Fruit fly (Drosophila melanogaster) whole organism, prepupa: ENCODE data around the gene CG2841.

Experiments
- CG10631 ChIP-seq: fragments of 200-800 bp; sonication (Bioruptor generic); optimal IDR thresholded peaks from 2 replicates; lab custom pipeline; 2016; ENCODE audit warnings: missing biosample characterization, missing genetic modification characterization
- CG10669 ChIP-seq: fragments of 200-800 bp; sonication (Bioruptor generic); optimal IDR thresholded peaks from 3 replicates; lab custom pipeline; 2018; ENCODE audit warnings: missing biosample characterization, mild to moderate bottlenecking, missing genetic modification characterization, moderate library complexity
- CG11294 ChIP-seq: fragments of 200-800 bp; sonication (Bioruptor generic); IDR thresholded peaks from 2 replicates; pipeline ENCODE4 v1.3.6; 2022; ENCODE audit warnings: missing biosample characterization, missing genetic modification characterization
- CG11902 ChIP-seq: fragments of 200-800 bp; sonication (Bioruptor generic); optimal IDR thresholded peaks from 3 replicates; lab custom pipeline; 2016; ENCODE audit warnings: missing biosample characterization, missing genetic modification characterization
- CG15336 ChIP-seq: fragments of 200-800 bp; sonication (Bioruptor generic); IDR thresholded peaks from 2 replicates; pipeline ENCODE4 v1.3.6; 2022; ENCODE audit warnings: missing biosample characterization, missing genetic modification characterization
- CG16779 ChIP-seq: fragments of 200-800 bp; sonication (Bioruptor generic); optimal IDR thresholded peaks from 3 replicates; lab custom pipeline; 2017; ENCODE audit warnings: missing biosample characterization, mild to moderate bottlenecking, missing genetic modification characterization
- CG3032 ChIP-seq: fragments of 200-800 bp; optimal IDR thresholded peaks from 2 replicates; lab custom pipeline; 2019; ENCODE audit warnings: missing biosample characterization, mild to moderate bottlenecking, missing genetic modification characterization, moderate library complexity
- CG31627 ChIP-seq: fragments of 200-800 bp; sonication (Bioruptor generic); optimal IDR thresholded peaks from 3 replicates; lab custom pipeline; 2016; ENCODE audit warnings: missing biosample characterization, missing genetic modification characterization
- CG32006 ChIP-seq: fragments of 200-800 bp; sonication (Bioruptor generic); optimal IDR thresholded peaks from 3 replicates; lab custom pipeline; 2017; ENCODE audit warnings: missing biosample characterization, mild to moderate bottlenecking, missing genetic modification characterization
- CG3919 ChIP-seq: fragments of 200-800 bp; sonication (Bioruptor generic); optimal IDR thresholded peaks from 3 replicates; lab custom pipeline; 2016; ENCODE audit warnings: missing biosample characterization, missing genetic modification characterization
- CG4318 ChIP-seq: fragments of 200-800 bp; sonication (Bioruptor generic); optimal IDR thresholded peaks from 3 replicates; lab custom pipeline; 2017; ENCODE audit warnings: missing biosample characterization, mild to moderate bottlenecking, missing genetic modification characterization
- CG6163 ChIP-seq: fragments of 200-800 bp; sonication (Bioruptor generic); IDR thresholded peaks from 3 replicates; pipeline ENCODE4 v1.3.6; 2022; ENCODE audit warnings: missing biosample characterization, missing genetic modification characterization
- CG6276 ChIP-seq: fragments of 200-800 bp; sonication (Bioruptor generic); optimal IDR thresholded peaks from 2 replicates; lab custom pipeline; 2017; ENCODE audit warnings: missing biosample characterization, mild to moderate bottlenecking, missing genetic modification characterization
- CG6792 ChIP-seq: fragments of 200-800 bp; sonication (Bioruptor generic); optimal IDR thresholded peaks from 3 replicates; lab custom pipeline; 2016; ENCODE audit warnings: missing biosample characterization, missing genetic modification characterization
- CG6854 ChIP-seq: fragments of 200-800 bp; sonication (Bioruptor generic); optimal IDR thresholded peaks from 2 replicates; lab custom pipeline; 2017; ENCODE audit warnings: missing biosample characterization, mild to moderate bottlenecking, missing genetic modification characterization
- CG8119 ChIP-seq: fragments of 200-800 bp; sonication (Bioruptor generic); IDR thresholded peaks from 3 replicates; pipeline ENCODE4 v1.3.6; 2022; ENCODE audit warnings: missing biosample characterization, missing genetic modification characterization
- CG8319 ChIP-seq: fragments of 200-800 bp; sonication (Bioruptor generic); optimal IDR thresholded peaks from 3 replicates; lab custom pipeline; 2016; ENCODE audit warnings: missing biosample characterization, missing genetic modification characterization
- CG8632 ChIP-seq: fragments of 200-800 bp; sonication (Bioruptor generic); optimal IDR thresholded peaks from 3 replicates; lab custom pipeline; 2016; ENCODE audit warnings: missing biosample characterization, missing genetic modification characterization
- CG9139 ChIP-seq: fragments of 200-800 bp; sonication (Bioruptor generic); optimal IDR thresholded peaks from 3 replicates; lab custom pipeline; 2017; ENCODE audit warnings: missing biosample characterization, mild to moderate bottlenecking, missing genetic modification characterization
- Eip75B ChIP-seq: fragments of 200-800 bp; sonication (Bioruptor generic); optimal IDR thresholded peaks from 3 replicates; lab custom pipeline; 2016; ENCODE audit warnings: missing biosample characterization, missing genetic modification characterization
- Eip78C ChIP-seq: fragments of 200-800 bp; sonication (Bioruptor generic); peaks from one replicate; lab custom pipeline; 2016; ENCODE audit warnings: missing biosample characterization, missing genetic modification characterization
- Ets21C ChIP-seq: fragments of 200-800 bp; sonication (Bioruptor generic); optimal IDR thresholded peaks from 3 replicates; lab custom pipeline; 2016; ENCODE audit warnings: missing biosample characterization, missing genetic modification characterization
- Ets96B ChIP-seq: fragments of 200-800 bp; optimal IDR thresholded peaks from 2 replicates; lab custom pipeline; 2019; ENCODE audit warnings: missing biosample characterization, mild to moderate bottlenecking, missing genetic modification characterization, moderate library complexity
- Gug ChIP-seq: fragments of 200-800 bp; sonication (Bioruptor generic); IDR thresholded peaks from 2 replicates; pipeline ENCODE4 v1.3.6; 2022; ENCODE audit warnings: missing biosample characterization, missing genetic modification characterization
- Hr38 ChIP-seq: sonication (Bioruptor generic); optimal IDR thresholded peaks from 2 replicates; lab custom pipeline; 2016; ENCODE audit warnings: missing biosample characterization, missing genetic modification characterization
- Hr4 ChIP-seq: fragments of 200-800 bp; sonication (Bioruptor generic); optimal IDR thresholded peaks from 3 replicates; lab custom pipeline; 2016; ENCODE audit warnings: missing biosample characterization, missing genetic modification characterization
- Lpt ChIP-seq: fragments of 200-800 bp; sonication (Bioruptor generic); optimal IDR thresholded peaks from 3 replicates; lab custom pipeline; 2016; ENCODE audit warnings: missing biosample characterization, missing genetic modification characterization
- Met ChIP-seq: fragments of 200-800 bp; sonication (Bioruptor generic); optimal IDR thresholded peaks from 3 replicates; lab custom pipeline; 2016; ENCODE audit warnings: missing biosample characterization, missing genetic modification characterization
- OdsH ChIP-seq: fragments of 200-800 bp; sonication (Bioruptor generic); optimal IDR thresholded peaks from 3 replicates; lab custom pipeline; 2016; ENCODE audit warnings: missing biosample characterization, missing genetic modification characterization
- Smox ChIP-seq: fragments of 200-800 bp; sonication (Bioruptor generic); optimal IDR thresholded peaks from 3 replicates; lab custom pipeline; 2016; ENCODE audit warnings: missing biosample characterization, missing genetic modification characterization
- Sox14 ChIP-seq: fragments of 200-800 bp; sonication (Bioruptor generic); optimal IDR thresholded peaks from 3 replicates; lab custom pipeline; 2016; ENCODE audit warnings: missing biosample characterization, missing genetic modification characterization
- Sox15 ChIP-seq: fragments of 200-800 bp; sonication (Bioruptor generic); optimal IDR thresholded peaks from 3 replicates; lab custom pipeline; 2016; ENCODE audit warnings: missing biosample characterization, missing genetic modification characterization
- achi ChIP-seq: fragments of 200-800 bp; sonication (Bioruptor generic); optimal IDR thresholded peaks from 3 replicates; lab custom pipeline; 2016; ENCODE audit warnings: missing biosample characterization, missing genetic modification characterization
- dac ChIP-seq: fragments of 200-800 bp; sonication (Bioruptor generic); optimal IDR thresholded peaks from 2 replicates; lab custom pipeline; 2017; ENCODE audit warnings: missing biosample characterization, mild to moderate bottlenecking, missing genetic modification characterization
- dsx ChIP-seq: fragments of 200-800 bp; optimal IDR thresholded peaks from 3 replicates; lab custom pipeline; 2019; ENCODE audit warnings: missing biosample characterization, mild to moderate bottlenecking, missing genetic modification characterization, moderate library complexity; ENCODE audit not compliant: poor library complexity, severe bottlenecking
- eg ChIP-seq: fragments of 200-800 bp; sonication (Bioruptor generic); IDR thresholded peaks from 3 replicates; pipeline ENCODE4 v1.3.6; 2022; ENCODE audit warnings: missing biosample characterization, missing genetic modification characterization
- esn ChIP-seq: fragments of 200-800 bp; sonication (Bioruptor generic); optimal IDR thresholded peaks from 2 replicates; lab custom pipeline; 2016; ENCODE audit warnings: missing biosample characterization, mild to moderate bottlenecking, missing genetic modification characterization, moderate library complexity
- fd85E ChIP-seq: fragments of 200-800 bp; sonication (Bioruptor generic); optimal IDR thresholded peaks from 3 replicates; lab custom pipeline; 2016; ENCODE audit warnings: missing biosample characterization, missing genetic modification characterization
- lz ChIP-seq: fragments of 200-800 bp; sonication (Bioruptor generic); optimal IDR thresholded peaks from 3 replicates; lab custom pipeline; 2016; ENCODE audit warnings: missing biosample characterization, missing genetic modification characterization
- net ChIP-seq: fragments of 200-800 bp; sonication (Bioruptor generic); optimal IDR thresholded peaks from 3 replicates; lab custom pipeline; 2016; ENCODE audit warnings: missing biosample characterization, missing genetic modification characterization
- salr ChIP-seq, 2 experiments: fragments of 200-800 bp; sonication (Bioruptor generic); optimal IDR thresholded peaks; 3 replicates each; lab custom pipeline; 2016 to 2018; ENCODE audit warnings: missing biosample characterization in 2 of 2, missing genetic modification characterization in 2 of 2, mild to moderate bottlenecking in 1 of 2
- spab ChIP-seq: fragments of 200-800 bp; sonication (Bioruptor generic); optimal IDR thresholded peaks from 2 replicates; lab custom pipeline; 2017; ENCODE audit warnings: missing biosample characterization, mild to moderate bottlenecking, missing genetic modification characterization, missing genetic modification reagents
- ss ChIP-seq, 2 experiments: fragments of 200-800 bp; sonication (Bioruptor generic); optimal IDR thresholded peaks; 2 replicates in 1 of 2; 3 replicates in 1 of 2; lab custom pipeline; 2017 to 2018; ENCODE audit warnings: mild to moderate bottlenecking in 2 of 2, missing biosample characterization in 2 of 2, missing genetic modification characterization in 2 of 2, moderate library complexity in 1 of 2
- topi ChIP-seq: fragments of 200-800 bp; sonication (Bioruptor generic); optimal IDR thresholded peaks from 3 replicates; lab custom pipeline; 2016; ENCODE audit warnings: missing biosample characterization, missing genetic modification characterization
- vri ChIP-seq: fragments of 200-800 bp; sonication (Bioruptor generic); optimal IDR thresholded peaks from 3 replicates; lab custom pipeline; 2016; ENCODE audit warnings: missing biosample characterization, mild to moderate bottlenecking, missing genetic modification characterization

CG2841 gene

DNA sequence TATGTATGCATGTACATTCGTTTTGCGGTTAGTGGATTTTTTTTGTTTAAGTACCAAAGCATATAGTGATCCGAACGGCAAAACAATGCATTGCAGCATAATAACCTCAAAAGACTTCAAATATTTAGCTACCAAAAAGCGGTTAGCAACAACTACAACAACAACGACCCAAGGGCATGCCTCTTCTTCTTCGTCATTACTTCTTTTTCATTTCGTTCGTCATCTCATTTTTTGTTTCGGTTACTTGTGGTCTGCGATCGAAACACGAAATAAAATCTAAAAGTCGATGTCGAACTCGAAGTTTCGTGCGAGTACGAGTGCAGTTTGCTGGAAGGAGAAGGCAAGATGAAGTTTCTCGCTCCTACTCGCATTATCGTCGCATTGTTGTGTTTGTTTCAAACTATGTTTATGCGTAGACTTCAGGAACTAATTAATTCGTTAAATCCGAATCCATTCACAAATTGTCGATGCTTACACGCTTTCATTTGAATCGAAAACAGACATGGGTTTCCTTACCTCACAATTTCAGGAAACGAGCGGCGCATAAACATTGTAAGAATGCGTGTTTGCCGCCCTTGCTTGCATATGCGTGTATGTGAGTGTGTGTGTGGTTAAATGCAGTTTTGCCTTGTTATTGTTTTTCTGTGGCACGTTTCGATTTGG is 67.3 kb downstream of the CG2841 start (continued):
- TF ChIP-seq CG10669 (peak; percentile 95), CG8632 (GFP tag; lab: Kevin White, UChicago) (peak; percentile 91), Eip78C (GFP tag; lab: Kevin White, UChicago) (peak; percentile 99), Ets21C (GFP tag; lab: Kevin White, UChicago) (peak; percentile 84), CG11294 (GFP tag; lab: Robert Waterston, UW) (peak; percentile 75), CG8119 (GFP tag; lab: Robert Waterston, UW) (peak; percentile 85), esn (GFP tag; lab: Kevin White, UChicago) (peak; percentile 94), Eip75B (peak; percentile 95), dsx (GFP tag; lab: Kevin White, UChicago) (peak; percentile 95), OdsH (GFP tag; lab: Kevin White, UChicago) (peak; percentile 89), eg (GFP tag; lab: Robert Waterston, UW) (peak; percentile 94), Ets96B (peak; percentile 93), CG32006 (peak; percentile 84), Hr38 (GFP tag; lab: Kevin White, UChicago) (no peak), Met (peak; percentile 92), Sox15 (peak; percentile 70), achi (GFP tag; lab: Kevin White, UChicago) (peak; percentile 87), ss (GFP tag; optimal IDR thresholded peaks at IDR 0.05; lab: Kevin White, UChicago) (peak; percentile 95), CG9139 (GFP tag; lab: Kevin White, UChicago) (peak; percentile 83), Lpt (peak; percentile 85), CG4318 (GFP tag; lab: Kevin White, UChicago) (peak; percentile 63), CG15336 (peak; percentile 90), CG16779 (tag; lab: Kevin White, UChicago) (peak; percentile 89), CG6792 (peak; percentile 91), spab (GFP tag; lab: Kevin White, UChicago) (peak; percentile 85), net (GFP tag; lab: Kevin White, UChicago) (peak; percentile 93), CG6854 (peak; percentile 91), CG6276 (GFP tag; lab: Kevin White, UChicago) (peak; percentile 79), fd85E (GFP tag; lab: Kevin White, UChicago) (peak; percentile 87)
- TF ChIP-seq, all 60 proteins: peak for 59

dm6 chrX:2297428-2298200 is 68.5 kb downstream of the CG2841 start:
- TF ChIP-seq Met, result peak; percentile 92
- peak; percentile 91 for TF ChIP-seq CG3032
- peak; percentile 99 for TF ChIP-seq Hr4 (GFP tag; lab: Kevin White, UChicago)
- TF ChIP-seq vri (GFP tag; lab: Kevin White, UChicago), result peak; percentile 85
- TF ChIP-seq CG3919, result peak; percentile 95
- TF ChIP-seq salr (GFP tag; optimal IDR thresholded peaks at IDR 0.05; lab: Kevin White, UChicago), result peak; percentile 88 to 93
- TF ChIP-seq Gug, result peak; percentile 93
- TF ChIP-seq topi (GFP tag; lab: Kevin White, UChicago), result peak; percentile 93
- peak; percentile 91 for TF ChIP-seq CG11902 (GFP tag; lab: Kevin White, UChicago)
- peak; percentile 88 for TF ChIP-seq Smox (GFP tag; lab: Kevin White, UChicago)
- peak; percentile 98 for TF ChIP-seq CG32006
- peak; percentile 96 for TF ChIP-seq CG10631 (GFP tag; lab: Kevin White, UChicago)
- peak; percentile 76 for TF ChIP-seq CG8319 (GFP tag; lab: Kevin White, UChicago)
- peak; percentile 97 for TF ChIP-seq eg (GFP tag; lab: Robert Waterston, UW)
- peak; percentile 85 for TF ChIP-seq spab (GFP tag; lab: Kevin White, UChicago)
- peak; percentile 93 for TF ChIP-seq achi (GFP tag; lab: Kevin White, UChicago)
- TF ChIP-seq CG6792, result peak; percentile 95
- peak; percentile 96 for TF ChIP-seq CG4318 (GFP tag; lab: Kevin White, UChicago)
- peak; percentile 90 for TF ChIP-seq CG16779 (tag; lab: Kevin White, UChicago)
- peak; percentile 72 for TF ChIP-seq fd85E (GFP tag; lab: Kevin White, UChicago)
- peak; percentile 97 for TF ChIP-seq CG6163 (GFP tag; lab: Robert Waterston, UW)
- peak; percentile 93 for TF ChIP-seq CG31627 (GFP tag; lab: Kevin White, UChicago)
- peak; percentile 94 for TF ChIP-seq lz (GFP tag; lab: Kevin White, UChicago)
- peak; percentile 97 for TF ChIP-seq dac
- TF ChIP-seq CG9139 (GFP tag; lab: Kevin White, UChicago), result peak; percentile 76
- peak; percentile 86 for TF ChIP-seq dsx (GFP tag; lab: Kevin White, UChicago)
- TF ChIP-seq CG6276 (GFP tag; lab: Kevin White, UChicago), result peak; percentile 94
- TF ChIP-seq Ets96B, result peak; percentile 91
- TF ChIP-seq Lpt, result peak; percentile 95
- TF ChIP-seq Eip78C (GFP tag; lab: Kevin White, UChicago), result peak; percentile 98
- TF ChIP-seq esn (GFP tag; lab: Kevin White, UChicago), result peak; percentile 90
- peak; percentile 98 for TF ChIP-seq Sox14 (GFP tag; lab: Kevin White, UChicago)
- TF ChIP-seq Eip75B, result peak; percentile 94
